5 fruit fly cellular contexts compared by ENCODE assay signal in the genomic region with DNA sequence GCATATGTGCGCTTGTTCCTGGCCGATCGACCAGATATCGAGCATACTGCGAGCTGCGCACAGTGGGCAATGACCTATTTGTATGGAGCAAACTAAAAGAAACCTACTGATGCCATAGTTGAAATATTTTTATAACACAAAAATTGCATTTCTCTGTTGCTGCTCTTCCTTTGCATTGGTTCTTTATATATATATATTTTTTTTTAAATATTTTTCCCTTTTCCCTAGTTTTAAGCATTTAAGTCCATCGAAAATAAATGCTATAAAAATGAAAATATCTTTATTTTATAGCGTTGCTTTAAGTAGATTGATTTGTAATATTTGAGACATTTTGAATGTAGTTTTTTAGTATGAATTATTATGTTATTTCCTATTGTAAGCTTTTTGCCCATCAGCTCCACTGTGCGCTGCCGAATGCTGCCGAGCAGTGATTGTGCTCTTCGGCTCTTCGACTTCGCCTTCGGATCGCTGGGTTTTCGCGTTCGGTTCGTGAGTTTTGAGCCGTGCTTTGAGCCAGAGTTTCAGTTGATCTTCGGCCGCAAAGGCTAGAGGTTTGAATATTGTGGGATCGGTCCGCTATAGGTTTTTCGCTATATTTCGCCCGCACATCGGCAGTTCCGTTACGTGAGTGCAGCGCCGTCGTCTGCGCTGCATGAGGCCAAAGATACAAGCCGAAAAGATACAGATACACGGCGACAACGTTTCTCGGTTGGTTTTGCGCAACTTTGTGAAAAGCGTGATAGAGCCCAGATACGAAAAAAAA.
A peak's percentile ranks its signal among the peaks of the same experiment; 100 is the strongest.
TF ChIP-seq lines count a peak whose summit lies in the region.

A gene (plus strand): TSS at position 522 of the 763 bp plus-strand sequence.

- TF ChIP-seq CTCF in whole organism, embryonic (GFP tag; optimal IDR thresholded peaks at IDR 0.05; lab: Kevin White, UChicago): no peak

TF ChIP-seq in whole organism, adult, 20 proteins besides CTCF, POLR2A, EP300 and RAD21 (continues in another document):
- TF ChIP-seq CG33017 (tag; optimal IDR thresholded peaks at IDR 0.05; lab: Kevin White, UChicago): peak; percentile 32
- TF ChIP-seq pad (GFP tag; optimal IDR thresholded peaks at IDR 0.05; lab: Kevin White, UChicago): no peak
- peak; percentile 36 for TF ChIP-seq CG5204 (GFP tag; optimal IDR thresholded peaks at IDR 0.05; lab: Kevin White, UChicago)
- no peak for TF ChIP-seq Crg-1 (GFP tag; optimal IDR thresholded peaks at IDR 0.05; lab: Kevin White, UChicago)
- no peak for TF ChIP-seq Hr96 (GFP tag; optimal IDR thresholded peaks at IDR 0.05; lab: Kevin White, UChicago)
- TF ChIP-seq cnc (optimal IDR thresholded peaks at IDR 0.05; lab: Kevin White, UChicago): no peak
- peak; percentile 69 for TF ChIP-seq CG7101 (tag; optimal IDR thresholded peaks at IDR 0.05; lab: Kevin White, UChicago)
- TF ChIP-seq tj (GFP tag; optimal IDR thresholded peaks at IDR 0.05; lab: Kevin White, UChicago): peak; percentile 37
- no peak for TF ChIP-seq Clk (GFP tag; optimal IDR thresholded peaks at IDR 0.05; lab: Kevin White, UChicago)
- no peak for TF ChIP-seq CG14711 (tag; optimal IDR thresholded peaks at IDR 0.05; lab: Kevin White, UChicago)
- TF ChIP-seq kay (GFP tag; lab: Kevin White, UChicago; ENCODE audit: borderline replicate concordance): peak; percentile 30
- TF ChIP-seq CG7045 (GFP tag; optimal IDR thresholded peaks at IDR 0.05; lab: Kevin White, UChicago): peak; percentile 15
- peak; percentile 61 for TF ChIP-seq bab1 (GFP tag; optimal IDR thresholded peaks at IDR 0.05; lab: Kevin White, UChicago)
- peak; percentile 59 for TF ChIP-seq ovo (GFP tag; optimal IDR thresholded peaks at IDR 0.05; lab: Kevin White, UChicago)
- no peak for TF ChIP-seq CG12768 (GFP tag; optimal IDR thresholded peaks at IDR 0.05; lab: Kevin White, UChicago)
- TF ChIP-seq CG1620 (GFP tag; optimal IDR thresholded peaks at IDR 0.05; lab: Kevin White, UChicago): no peak
- no peak for TF ChIP-seq Mnt (GFP tag; optimal IDR thresholded peaks at IDR 0.05; lab: Kevin White, UChicago)

TF ChIP-seq in whole organism, embryonic, 481 proteins besides CTCF, POLR2A, EP300 and RAD21 (continues in another document):
- TF ChIP-seq CG14710 (tag; optimal IDR thresholded peaks at IDR 0.05; lab: Kevin White, UChicago) (peak; percentile 31), Oli (tag; optimal IDR thresholded peaks at IDR 0.05; lab: Kevin White, UChicago) (peak; percentile 83), vvl (GFP tag; IDR thresholded peaks at IDR 0.05; lab: Robert Waterston, UW) (0 out of 2 replicates have a peak, but pooled peaks have one; percentile 43), chm (GFP tag; IDR thresholded peaks at IDR 0.05; lab: Robert Waterston, UW) (peak; percentile 68; the same call in 1 of the 2 replicates), emc (GFP tag; optimal IDR thresholded peaks at IDR 0.05; lab: Kevin White, UChicago) (no peak), CG6689 (GFP tag; IDR thresholded peaks at IDR 0.05; lab: Robert Waterston, UW) (peak; percentile 73), Dek (tag; optimal IDR thresholded peaks at IDR 0.05; lab: Kevin White, UChicago) (peak; percentile 59), CG13123 (GFP tag; optimal IDR thresholded peaks at IDR 0.05; lab: Kevin White, UChicago) (peak; percentile 4), CG15696 (tag; optimal IDR thresholded peaks at IDR 0.05; lab: Kevin White, UChicago) (peak; percentile 8), tx (GFP tag; optimal IDR thresholded peaks at IDR 0.05; lab: Kevin White, UChicago) (peak; percentile 27), CG13424 (tag; optimal IDR thresholded peaks at IDR 0.05; lab: Kevin White, UChicago) (peak; percentile 61), CG18011 (GFP tag; optimal IDR thresholded peaks at IDR 0.05; lab: Kevin White, UChicago) (peak; percentile 10), klu (GFP tag; IDR thresholded peaks at IDR 0.05; lab: Robert Waterston, UW) (no peak; the same call in 1 of the 2 replicates), ems (GFP tag; optimal IDR thresholded peaks at IDR 0.05; lab: Kevin White, UChicago) (peak; percentile 11), CG1792 (GFP tag; optimal IDR thresholded peaks at IDR 0.05; lab: Kevin White, UChicago) (no peak), fd3F (GFP tag; optimal IDR thresholded peaks at IDR 0.05; lab: Kevin White, UChicago) (no peak)

TF ChIP-seq in whole organism, prepupa, 60 proteins besides CTCF, POLR2A, EP300 and RAD21 (continues in another document):
- TF ChIP-seq Smox (GFP tag; optimal IDR thresholded peaks at IDR 0.05; lab: Kevin White, UChicago): peak; percentile 59
- TF ChIP-seq achi (GFP tag; optimal IDR thresholded peaks at IDR 0.05; lab: Kevin White, UChicago): peak; percentile 85
- peak; percentile 45 for TF ChIP-seq Hr39 (GFP tag; optimal IDR thresholded peaks at IDR 0.05; lab: Kevin White, UChicago)
- TF ChIP-seq lz (GFP tag; optimal IDR thresholded peaks at IDR 0.05; lab: Kevin White, UChicago): peak; percentile 69
- peak; percentile 62 for TF ChIP-seq pdm3 (GFP tag; optimal IDR thresholded peaks at IDR 0.05; lab: Kevin White, UChicago)
- peak; percentile 50 for TF ChIP-seq fd59A (GFP tag; optimal IDR thresholded peaks at IDR 0.05; lab: Kevin White, UChicago)
- TF ChIP-seq Ets21C (GFP tag; optimal IDR thresholded peaks at IDR 0.05; lab: Kevin White, UChicago): no peak
- peak; percentile 52 for TF ChIP-seq CG15336 (GFP tag; IDR thresholded peaks at IDR 0.05; lab: Robert Waterston, UW)
- TF ChIP-seq CG34406 (GFP tag; optimal IDR thresholded peaks at IDR 0.05; lab: Kevin White, UChicago): peak; percentile 84
- peak; percentile 66 for TF ChIP-seq Met (GFP tag; optimal IDR thresholded peaks at IDR 0.05; lab: Kevin White, UChicago)
- TF ChIP-seq cyc (GFP tag; optimal IDR thresholded peaks at IDR 0.05; lab: Kevin White, UChicago): peak; percentile 58
- TF ChIP-seq CG10631 (GFP tag; optimal IDR thresholded peaks at IDR 0.05; lab: Kevin White, UChicago): peak; percentile 75
- TF ChIP-seq CG8119 (GFP tag; IDR thresholded peaks at IDR 0.05; lab: Robert Waterston, UW): peak; percentile 81
- peak; percentile 72 for TF ChIP-seq Eip75B (GFP tag; optimal IDR thresholded peaks at IDR 0.05; lab: Kevin White, UChicago)
- TF ChIP-seq CG6276 (GFP tag; optimal IDR thresholded peaks at IDR 0.05; lab: Kevin White, UChicago): peak; percentile 80
- TF ChIP-seq CG10669 (GFP tag; optimal IDR thresholded peaks at IDR 0.05; lab: Kevin White, UChicago): peak; percentile 32
- TF ChIP-seq topi (GFP tag; optimal IDR thresholded peaks at IDR 0.05; lab: Kevin White, UChicago): peak; percentile 72

TF ChIP-seq in whole organism, pupa, 21 proteins besides CTCF, POLR2A, EP300 and RAD21 (continues in another document):
- TF ChIP-seq fd96Ca (GFP tag; IDR thresholded peaks at IDR 0.05; lab: Robert Waterston, UW) (peak; percentile 75; the same call in 2 of the 3 replicates), EcR (GFP tag; optimal IDR thresholded peaks at IDR 0.05; lab: Kevin White, UChicago) (no peak), CG15710 (tag; optimal IDR thresholded peaks at IDR 0.05; lab: Kevin White, UChicago) (peak; percentile 71), CG9948 (tag; optimal IDR thresholded peaks at IDR 0.05; lab: Kevin White, UChicago) (peak; percentile 83), CG10348 (GFP tag; IDR thresholded peaks at IDR 0.05; lab: Robert Waterston, UW) (no peak), Ets98B (GFP tag; IDR thresholded peaks at IDR 0.05; lab: Robert Waterston, UW) (peak; percentile 64), CG8301 (tag; optimal IDR thresholded peaks at IDR 0.05; lab: Kevin White, UChicago) (peak; percentile 41), Pif1A (GFP tag; optimal IDR thresholded peaks at IDR 0.05; lab: Kevin White, UChicago) (peak; percentile 57), Snoo (tag; optimal IDR thresholded peaks at IDR 0.05; lab: Kevin White, UChicago) (peak; percentile 58), rn (GFP tag; IDR thresholded peaks at IDR 0.05; lab: Robert Waterston, UW) (peak; percentile 34; the same call in 1 of the 2 replicates), CG12605 (GFP tag; IDR thresholded peaks at IDR 0.05; lab: Robert Waterston, UW) (peak; percentile 43; the same call in 1 of the 2 replicates), D1 (tag; optimal IDR thresholded peaks at IDR 0.05; lab: Kevin White, UChicago) (no peak), CG13204 (GFP tag; optimal IDR thresholded peaks at IDR 0.05; lab: Kevin White, UChicago) (peak; percentile 34), gl (tag; optimal IDR thresholded peaks at IDR 0.05; lab: Kevin White, UChicago) (no peak), Pif1B (GFP tag; optimal IDR thresholded peaks at IDR 0.05; lab: Kevin White, UChicago) (peak; percentile 69), CG14655 (GFP tag; optimal IDR thresholded peaks at IDR 0.05; lab: Kevin White, UChicago) (peak; percentile 44), CG34367 (tag; optimal IDR thresholded peaks at IDR 0.05; lab: Kevin White, UChicago) (peak; percentile 64), CG4496 (GFP tag; IDR thresholded peaks at IDR 0.05; lab: Robert Waterston, UW) (peak; percentile 49; the same call in 2 of the 3 replicates)

TF ChIP-seq in whole organism, wandering third instar larva, 38 proteins besides CTCF, POLR2A, EP300 and RAD21 (continues in another document):
- TF ChIP-seq ey (GFP tag; optimal IDR thresholded peaks at IDR 0.05; lab: Kevin White, UChicago): peak; percentile 54
- no peak for TF ChIP-seq brk (GFP tag; optimal IDR thresholded peaks at IDR 0.05; lab: Kevin White, UChicago)
- peak; percentile 69 for TF ChIP-seq HLH106 (tag; optimal IDR thresholded peaks at IDR 0.05; lab: Kevin White, UChicago)
- TF ChIP-seq jim (GFP tag; optimal IDR thresholded peaks at IDR 0.05; lab: Kevin White, UChicago): no peak
- TF ChIP-seq rgr (GFP tag; optimal IDR thresholded peaks at IDR 0.05; lab: Kevin White, UChicago): peak; percentile 60
- TF ChIP-seq tai (GFP tag; optimal IDR thresholded peaks at IDR 0.05; lab: Kevin White, UChicago): no peak
- TF ChIP-seq Vsx2 (GFP tag; optimal IDR thresholded peaks at IDR 0.05; lab: Kevin White, UChicago; ENCODE audit: partially characterized antibody): no peak
- TF ChIP-seq Dif (GFP tag; optimal IDR thresholded peaks at IDR 0.05; lab: Kevin White, UChicago; ENCODE audit: partially characterized antibody): no peak
- no peak for TF ChIP-seq Jra (GFP tag; optimal IDR thresholded peaks at IDR 0.05; lab: Kevin White, UChicago)
- TF ChIP-seq Mio (GFP tag; optimal IDR thresholded peaks at IDR 0.05; lab: Kevin White, UChicago): no peak
- TF ChIP-seq br (GFP tag; optimal IDR thresholded peaks at IDR 0.05; lab: Kevin White, UChicago): peak; percentile 17
- peak; percentile 14 for TF ChIP-seq dmrt93B (GFP tag; optimal IDR thresholded peaks at IDR 0.05; lab: Kevin White, UChicago)
- TF ChIP-seq CG32264 (GFP tag; optimal IDR thresholded peaks at IDR 0.05; lab: Kevin White, UChicago): no peak
- no peak for TF ChIP-seq CrebA (GFP tag; optimal IDR thresholded peaks at IDR 0.05; lab: Kevin White, UChicago; ENCODE audit: borderline replicate concordance)
- no peak for TF ChIP-seq Myc (optimal IDR thresholded peaks at IDR 0.05; lab: Kevin White, UChicago)
- TF ChIP-seq Sp1 (GFP tag; optimal IDR thresholded peaks at IDR 0.05; lab: Kevin White, UChicago): peak; percentile 81
- TF ChIP-seq foxo (GFP tag; optimal IDR thresholded peaks at IDR 0.05; lab: Kevin White, UChicago): peak in 1 of 2 experiments; percentile 64
- TF ChIP-seq dl (GFP tag; optimal IDR thresholded peaks at IDR 0.05; lab: Kevin White, UChicago; ENCODE audit: insufficient read depth in 1 of 2, partially characterized antibody in 2 of 2): no peak
- no peak for TF ChIP-seq pan (optimal IDR thresholded peaks at IDR 0.05; lab: Kevin White, UChicago)
